Fruit fly (Drosophila melanogaster) whole organism, embryonic: ENCODE measurements around the gene solo.

Experiments
- BtbVII ChIP-seq: fragments of 200-800 bp; sonication (Bioruptor generic); optimal IDR thresholded peaks from 3 replicates; lab custom pipeline; 2017; ENCODE audit warnings: missing biosample characterization, mild to moderate bottlenecking, missing genetic modification characterization
- CG10321 ChIP-seq: fragments of 200-800 bp; sonication (Bioruptor generic); IDR thresholded peaks from 2 replicates; pipeline ENCODE4 v1.3.6; 2022; ENCODE audit warnings: missing biosample characterization, missing genetic modification characterization
- CG11085 ChIP-seq: fragments of 200-800 bp; sonication (Bioruptor generic); IDR thresholded peaks from 2 replicates; pipeline ENCODE4 v1.3.6; 2022; ENCODE audit warnings: missing biosample characterization, missing genetic modification characterization
- CG13894 ChIP-seq: fragments of 200-800 bp; sonication (Bioruptor generic); optimal IDR thresholded peaks from 3 replicates; lab custom pipeline; 2018; ENCODE audit warnings: missing biosample characterization, mild to moderate bottlenecking, missing genetic modification characterization, moderate library complexity
- CG14441 ChIP-seq: fragments of 200-800 bp; sonication (Bioruptor generic); IDR thresholded peaks from 2 replicates; pipeline ENCODE4 v1.3.6; 2022; ENCODE audit warnings: missing biosample characterization, missing genetic modification characterization
- CG14710 ChIP-seq: fragments of 200-800 bp; sonication (Bioruptor generic); optimal IDR thresholded peaks from 3 replicates; lab custom pipeline; 2019; ENCODE audit warnings: missing biosample characterization, mild to moderate bottlenecking, missing genetic modification characterization, moderate library complexity
- CG17186 ChIP-seq: fragments of 200-800 bp; sonication (Bioruptor generic); optimal IDR thresholded peaks from 3 replicates; lab custom pipeline; 2017; ENCODE audit warnings: missing biosample characterization, missing genetic modification reagents, missing genetic modification characterization
- CG17328 ChIP-seq: fragments of 200-800 bp; sonication (Bioruptor generic); IDR thresholded peaks from 2 replicates; pipeline ENCODE4 v1.3.6; 2022; ENCODE audit warnings: missing biosample characterization, missing genetic modification characterization
- CG17829 ChIP-seq: fragments of 200-800 bp; optimal IDR thresholded peaks from 2 replicates; lab custom pipeline; 2019; ENCODE audit warnings: missing biosample characterization, mild to moderate bottlenecking, missing genetic modification characterization, moderate library complexity
- CG18599 ChIP-seq: fragments of 200-800 bp; sonication (Bioruptor generic); optimal IDR thresholded peaks from 3 replicates; lab custom pipeline; 2017; ENCODE audit warnings: missing biosample characterization, missing genetic modification characterization, mild to moderate bottlenecking, moderate library complexity, missing genetic modification reagents
- CG2875 ChIP-seq: fragments of 200-800 bp; sonication (Bioruptor generic); optimal IDR thresholded peaks from 2 replicates; lab custom pipeline; 2017; ENCODE audit warnings: missing biosample characterization, mild to moderate bottlenecking, missing genetic modification characterization, missing genetic modification reagents
- CG3065 ChIP-seq: fragments of 200-800 bp; sonication (Bioruptor generic); optimal IDR thresholded peaks from 2 replicates; lab custom pipeline; 2016; ENCODE audit warnings: missing biosample characterization, missing genetic modification characterization
- CG34422 ChIP-seq: fragments of 200-800 bp; sonication (Bioruptor generic); IDR thresholded peaks from 3 replicates; pipeline ENCODE4 v1.3.6; 2022; ENCODE audit warnings: missing biosample characterization, missing genetic modification characterization
- CG4707 ChIP-seq: fragments of 200-800 bp; sonication (Bioruptor generic); optimal IDR thresholded peaks from 2 replicates; lab custom pipeline; 2018; ENCODE audit warnings: missing biosample characterization, mild to moderate bottlenecking, missing genetic modification characterization, moderate library complexity
- CG6254 ChIP-seq: fragments of 200-800 bp; sonication (Bioruptor generic); optimal IDR thresholded peaks from 3 replicates; lab custom pipeline; 2017; ENCODE audit warnings: mild to moderate bottlenecking, missing biosample characterization, missing genetic modification reagents, missing genetic modification characterization
- CG6854 ChIP-seq: fragments of 200-800 bp; sonication (Bioruptor generic); optimal IDR thresholded peaks from 3 replicates; lab custom pipeline; 2017; ENCODE audit warnings: missing biosample characterization, mild to moderate bottlenecking, missing genetic modification characterization
- CG7357 ChIP-seq: fragments of 200-800 bp; sonication (Bioruptor generic); IDR thresholded peaks from 3 replicates; pipeline ENCODE4 v1.3.6; 2022; ENCODE audit warnings: missing biosample characterization, missing genetic modification characterization
- CG9215 ChIP-seq: fragments of 200-800 bp; sonication (Bioruptor generic); IDR thresholded peaks from 2 replicates; pipeline ENCODE4 v1.3.6; 2022; ENCODE audit warnings: missing biosample characterization, missing genetic modification characterization
- CHES-1-like ChIP-seq: fragments of 200-800 bp; sonication (Bioruptor generic); optimal IDR thresholded peaks from 2 replicates; lab custom pipeline; 2016; ENCODE audit warnings: missing biosample characterization, missing genetic modification characterization
- Camta ChIP-seq: fragments of 200-800 bp; sonication (Bioruptor generic); optimal IDR thresholded peaks from 2 replicates; lab custom pipeline; 2016; ENCODE audit warnings: missing biosample characterization, missing genetic modification characterization
- Deaf1 ChIP-seq: fragments of 200-800 bp; optimal IDR thresholded peaks from 3 replicates; lab custom pipeline; 2019; ENCODE audit warnings: missing biosample characterization, mild to moderate bottlenecking, missing genetic modification characterization, moderate library complexity
- Elba2 ChIP-seq: fragments of 200-800 bp; sonication (Bioruptor generic); optimal IDR thresholded peaks from 3 replicates; lab custom pipeline; 2016; ENCODE audit warnings: missing biosample characterization, missing genetic modification characterization
- Fer2 ChIP-seq: fragments of 200-800 bp; sonication (Bioruptor generic); optimal IDR thresholded peaks from 2 replicates; lab custom pipeline; 2018; ENCODE audit warnings: missing biosample characterization, mild to moderate bottlenecking, missing genetic modification characterization, moderate library complexity
- Hmr ChIP-seq: fragments of 200-800 bp; sonication (Bioruptor generic); optimal IDR thresholded peaks from 3 replicates; lab custom pipeline; 2017; ENCODE audit warnings: mild to moderate bottlenecking, missing biosample characterization, missing genetic modification reagents, missing genetic modification characterization
- Hr51 ChIP-seq, 2 experiments: fragments of 200-800 bp; sonication (Bioruptor generic); optimal IDR thresholded peaks; 2 replicates in 1 of 2; 3 replicates in 1 of 2; lab custom pipeline; 2016 to 2018; ENCODE audit warnings: missing biosample characterization in 2 of 2, missing genetic modification characterization in 2 of 2, mild to moderate bottlenecking in 1 of 2, moderate library complexity in 1 of 2
- Neu2 ChIP-seq: fragments of 200-800 bp; sonication (Bioruptor generic); optimal IDR thresholded peaks from 3 replicates; lab custom pipeline; 2016; ENCODE audit warnings: missing biosample characterization, missing genetic modification characterization, borderline replicate concordance
- Optix ChIP-seq: fragments of 200-800 bp; sonication (Bioruptor generic); IDR thresholded peaks from 3 replicates; pipeline ENCODE4 v1.3.6; 2022; ENCODE audit warnings: missing biosample characterization, missing genetic modification characterization
- abd-A ChIP-seq: fragments of 200-800 bp; sonication (Bioruptor generic); optimal IDR thresholded peaks from 3 replicates; lab custom pipeline; 2019; ENCODE audit warnings: missing biosample characterization, mild to moderate bottlenecking, missing genetic modification characterization, moderate library complexity
- aop ChIP-seq: fragments of 200-800 bp; sonication (Bioruptor generic); IDR thresholded peaks from 2 replicates; pipeline ENCODE4 v1.3.6; 2022; ENCODE audit warnings: missing biosample characterization, missing genetic modification characterization
- br ChIP-seq: fragments of >200 bp; optimal IDR thresholded peaks from 2 replicates; lab custom pipeline; 2017
- chinmo ChIP-seq: fragments of 200-800 bp; sonication (Bioruptor generic); IDR thresholded peaks from 4 replicates; pipeline ENCODE4 v1.3.6; 2022; ENCODE audit warnings: missing biosample characterization, missing genetic modification characterization; ENCODE audit not compliant: partially characterized antibody
- ci ChIP-seq: fragments of 200-800 bp; sonication (Bioruptor generic); IDR thresholded peaks from 3 replicates; pipeline ENCODE4 v1.3.6; 2022; ENCODE audit warnings: missing biosample characterization, missing genetic modification characterization
- dmrt99B ChIP-seq: fragments of 200-800 bp; sonication (Bioruptor generic); optimal IDR thresholded peaks from 2 replicates; lab custom pipeline; 2018; ENCODE audit warnings: missing biosample characterization, mild to moderate bottlenecking, missing genetic modification characterization, moderate library complexity
- fd102C ChIP-seq: fragments of 200-800 bp; sonication (Bioruptor generic); optimal IDR thresholded peaks from 2 replicates; lab custom pipeline; 2018; ENCODE audit warnings: missing biosample characterization, mild to moderate bottlenecking, missing genetic modification characterization, moderate library complexity
- fd64A ChIP-seq: fragments of 200-800 bp; sonication (Bioruptor generic); optimal IDR thresholded peaks from 3 replicates; lab custom pipeline; 2018; ENCODE audit warnings: missing biosample characterization, mild to moderate bottlenecking, missing genetic modification characterization
- ftz-f1 ChIP-seq: fragments of 200-800 bp; sonication (Bioruptor generic); optimal IDR thresholded peaks from 2 replicates; lab custom pipeline; 2016; ENCODE audit warnings: missing biosample characterization, missing genetic modification characterization
- gsb-n ChIP-seq: fragments of 200-800 bp; sonication (Bioruptor generic); optimal IDR thresholded peaks from 3 replicates; lab custom pipeline; 2018; ENCODE audit warnings: missing biosample characterization, mild to moderate bottlenecking, missing genetic modification characterization
- ham ChIP-seq: fragments of 200-800 bp; sonication (Bioruptor generic); IDR thresholded peaks from 2 replicates; pipeline ENCODE4 v1.3.6; 2022; ENCODE audit warnings: missing biosample characterization, missing genetic modification characterization
- pzg ChIP-seq: fragments of 200-800 bp; sonication (Bioruptor generic); optimal IDR thresholded peaks from 3 replicates; lab custom pipeline; 2018; ENCODE audit warnings: missing biosample characterization, mild to moderate bottlenecking, missing genetic modification characterization, moderate library complexity
- rib ChIP-seq: fragments of 200-800 bp; sonication (Bioruptor generic); IDR thresholded peaks from 2 replicates; pipeline ENCODE4 v1.3.6; 2022; ENCODE audit warnings: missing biosample characterization, missing genetic modification characterization
- sens ChIP-seq: fragments of 200-800 bp; sonication (Bioruptor generic); peaks from one replicate; lab custom pipeline; 2016; ENCODE audit warnings: missing biosample characterization, missing genetic modification characterization
- slp2 ChIP-seq: fragments of 200-800 bp; sonication (Bioruptor generic); optimal IDR thresholded peaks from 2 replicates; lab custom pipeline; 2016; ENCODE audit warnings: missing biosample characterization, missing genetic modification characterization
- tll ChIP-seq, 2 experiments: fragments of 200-800 bp in 1 of 2; fragments of >200 bp in 1 of 2; sonication (Bioruptor generic) in 1 of 2; optimal IDR thresholded peaks; 2 replicates each; lab custom pipeline; 2017 to 2019; ENCODE audit warnings: missing biosample characterization in 2 of 2, missing genetic modification characterization in 2 of 2, mild to moderate bottlenecking in 1 of 2, moderate library complexity in 1 of 2
- trh ChIP-seq: fragments of 200-800 bp; sonication (Bioruptor generic); optimal IDR thresholded peaks from 2 replicates; lab custom pipeline; 2016; ENCODE audit warnings: missing biosample characterization, missing genetic modification characterization

The solo gene

dm6 chr2L:15013523-15013922 lies 47.9 kb upstream of the solo start (continued):
- TF ChIP-seq CG18599 (GFP tag; lab: Kevin White, UChicago) (no peak), tll (GFP tag; optimal IDR thresholded peaks at IDR 0.05; lab: Kevin White, UChicago) (peak in 1 of 2 experiments; percentile 83), CG4707 (GFP tag; lab: Kevin White, UChicago) (no peak), ci (GFP tag; lab: Robert Waterston, UW) (0 out of 3 replicates have a peak, but pooled peaks have one; percentile 23), CG3065 (GFP tag; lab: Kevin White, UChicago) (no peak), CG7357 (GFP tag; lab: Robert Waterston, UW) (no peak), pzg (GFP tag; lab: Kevin White, UChicago) (no peak), Camta (GFP tag; lab: Kevin White, UChicago) (no peak), CG14710 (tag; lab: Kevin White, UChicago) (no peak), CG17328 (GFP tag; lab: Robert Waterston, UW) (0 out of 2 replicates have a peak, but pooled peaks have one; percentile 10), fd64A (GFP tag; lab: Kevin White, UChicago) (no peak), Optix (GFP tag; lab: Robert Waterston, UW) (no peak), Neu2 (GFP tag; lab: Kevin White, UChicago) (no peak)

- TF ChIP-seq Deaf1 (tag; lab: Kevin White, UChicago) (peak; percentile 65), abd-A (tag; lab: Kevin White, UChicago) (peak; percentile 66), Hmr (GFP tag; lab: Kevin White, UChicago) (peak; percentile 12), CG13894 (peak; percentile 3), CHES-1-like (GFP tag; lab: Kevin White, UChicago) (no peak), Hr51 (GFP tag; optimal IDR thresholded peaks at IDR 0.05; lab: Kevin White, UChicago) (peak in 1 of 2 experiments; percentile 58)
Measured at dm6 chr2L:15016031-15016430, 45.4 kb upstream of the solo start, which contains the start of gene GABA-B-R1. Gene GABA-B-R1 (plus strand): TSS chr2L:15016331.

- TF ChIP-seq trh (GFP tag; lab: Kevin White, UChicago) (no peak), CG6254 (no peak), CG6854 (no peak), rib (GFP tag; lab: Robert Waterston, UW) (no peak), CG11085 (GFP tag; lab: Robert Waterston, UW) (no peak), CG2875 (GFP tag; lab: Kevin White, UChicago) (no peak), dmrt99B (no peak), CG17829 (no peak)
- TF ChIP-seq, all 482 proteins: peak for 0
Measured at dm6 chr2L:15026582-15026981, 34.9 kb upstream of the solo start, which contains the start of gene CG33310. Gene CG33310 (plus strand): TSS chr2L:15026882.

dm6 chr2L:15031650-15032049 lies 29.8 kb upstream of the solo start, which contains the start of gene CG31832:
Gene CG31832 (minus strand): TSS chr2L:15031750.
- TF ChIP-seq CG10321 (GFP tag; lab: Robert Waterston, UW) = no peak
- peak; percentile 27 for TF ChIP-seq sens (GFP tag; lab: Kevin White, UChicago)

- TF ChIP-seq BtbVII (GFP tag; lab: Kevin White, UChicago) (no peak), Elba2 (GFP tag; lab: Kevin White, UChicago) (no peak), chinmo (GFP tag; lab: Robert Waterston, UW) (peak; percentile 87; the same call in 3 of the 4 replicates), fd102C (GFP tag; lab: Kevin White, UChicago) (no peak), CG34422 (GFP tag; lab: Robert Waterston, UW) (peak; percentile 44; the same call in 1 of the 3 replicates), aop (GFP tag; lab: Robert Waterston, UW) (no peak), Fer2 (tag; lab: Kevin White, UChicago) (no peak), ham (0 out of 2 replicates have a peak, but pooled peaks have one; percentile 19), CG14441 (GFP tag; lab: Robert Waterston, UW) (no peak), CG9215 (GFP tag; lab: Robert Waterston, UW) (no peak), br (lab: Kevin White, UChicago) (no peak), CG4707 (GFP tag; lab: Kevin White, UChicago) (no peak), CG17186 (GFP tag; lab: Kevin White, UChicago) (no peak), gsb-n (tag; lab: Kevin White, UChicago) (no peak), ftz-f1 (GFP tag; lab: Kevin White, UChicago) (peak; percentile 72), slp2 (GFP tag; lab: Kevin White, UChicago) (no peak)
Measured at dm6 chr2L:15035366-15035765, 26.1 kb upstream of the solo start, which contains the start of gene yellow-c. Gene yellow-c (plus strand): TSS chr2L:15035394.
